Worm (Caenorhabditis elegans) whole organism, L4 larva: ENCODE results near the gene T16H12.3.

Experiments
- D1046.2 ChIP-seq: fragments of 200-800 bp; sonication (Bioruptor generic); IDR thresholded peaks from 2 replicates; pipeline ENCODE4 v1.3.6; 2022; ENCODE audit warnings: missing genetic modification characterization, missing compliant biosample characterization
- F26F4.8 ChIP-seq: fragments of 200-800 bp; sonication (Bioruptor generic); conservative IDR thresholded peaks from 2 replicates; pipeline ENCODE4 v1.3.6; 2022; ENCODE audit warnings: missing genetic modification characterization, missing compliant biosample characterization
- F44E2.7 ChIP-seq: fragments of 200-800 bp; sonication (Bioruptor generic); IDR thresholded peaks from 2 replicates; pipeline ENCODE4 v2.1.2; 2022; ENCODE audit warnings: missing genetic modification characterization, missing compliant biosample characterization
- Y105C5A.15 ChIP-seq: fragments of 200-800 bp; sonication (Bioruptor generic); IDR thresholded peaks from 2 replicates; pipeline ENCODE4 v1.3.6; 2022; ENCODE audit warnings: missing genetic modification characterization, missing compliant biosample characterization
- ZK337.2 ChIP-seq: fragments of 200-800 bp; sonication (Bioruptor generic); IDR thresholded peaks from 2 replicates; pipeline ENCODE4 v1.3.6; 2022; ENCODE audit warnings: missing genetic modification reagents, missing genetic modification characterization, missing compliant biosample characterization
- aha-1 ChIP-seq: fragments of 150-350 bp; peaks from one replicate; lab custom pipeline; 2014; ENCODE audit warnings: missing biosample characterization, missing genetic modification characterization
- aly-2 ChIP-seq: sonication (generic microtip); optimal IDR thresholded peaks from 2 replicates; lab custom pipeline; 2018; ENCODE audit warnings: missing biosample characterization, missing genetic modification characterization
- ama-1 ChIP-seq: fragments of 150-350 bp; optimal IDR thresholded peaks from 2 replicates; lab custom pipeline; 2014; ENCODE audit warnings: inconsistent platforms, mixed read lengths
- arid-1 ChIP-seq: fragments of 200-800 bp; sonication (Bioruptor generic); conservative IDR thresholded peaks from 2 replicates; pipeline ENCODE4 v1.3.6; 2022; ENCODE audit warnings: missing genetic modification reagents, missing genetic modification characterization, missing compliant biosample characterization
- attf-4 ChIP-seq: sonication (generic microtip); optimal IDR thresholded peaks from 3 replicates; lab custom pipeline; 2017; ENCODE audit warnings: missing biosample characterization, missing genetic modification characterization
- ceh-28 ChIP-seq: fragments of 150-350 bp; optimal IDR thresholded peaks from 2 replicates; lab custom pipeline; 2014; ENCODE audit warnings: missing biosample characterization, missing genetic modification reagents, missing genetic modification characterization
- ceh-62 ChIP-seq: sonication (generic microtip); optimal IDR thresholded peaks from 2 replicates; lab custom pipeline; 2017; ENCODE audit warnings: missing biosample characterization, missing genetic modification characterization
- ces-1 ChIP-seq: fragments of 150-350 bp; sonication (generic microtip); optimal IDR thresholded peaks from 4 replicates; lab custom pipeline; 2014; ENCODE audit warnings: missing biosample characterization, missing genetic modification reagents, missing genetic modification characterization
- daf-16 ChIP-seq, 3 experiments: sonication (generic microtip); optimal IDR thresholded peaks; 2 replicates each; lab custom pipeline; 2016 to 2017; ENCODE audit warnings: missing genetic modification characterization in 3 of 3, missing genetic modification reagents in 3 of 3, mild to moderate bottlenecking in 2 of 3, missing compliant biosample characterization in 2 of 3, missing biosample characterization in 1 of 3, moderate library complexity in 1 of 3
- dmd-6 ChIP-seq: fragments of 200-800 bp; sonication (Bioruptor generic); IDR thresholded peaks from 2 replicates; pipeline ENCODE4 v1.3.6; 2022; ENCODE audit warnings: missing genetic modification reagents, missing genetic modification characterization, missing compliant biosample characterization
- dmd-8 ChIP-seq: fragments of 200-800 bp; sonication (Bioruptor generic); IDR thresholded peaks from 2 replicates; pipeline ENCODE4 v1.3.6; 2022; ENCODE audit warnings: missing genetic modification characterization, missing compliant biosample characterization
- dve-1 ChIP-seq: sonication (generic microtip); optimal IDR thresholded peaks from 2 replicates; lab custom pipeline; 2017; ENCODE audit warnings: antibody characterized with exemption, mild to moderate bottlenecking, missing genetic modification characterization, missing compliant biosample characterization; ENCODE audit not compliant: insufficient read depth
- egl-43 ChIP-seq: fragments of 200-800 bp; sonication (Bioruptor generic); IDR thresholded peaks from 2 replicates; pipeline ENCODE4 v1.3.6; 2022; ENCODE audit warnings: missing genetic modification reagents, missing genetic modification characterization, missing compliant biosample characterization
- fos-1 ChIP-seq: fragments of 150-350 bp; optimal IDR thresholded peaks from 2 replicates; lab custom pipeline; 2014; ENCODE audit warnings: missing biosample characterization, missing genetic modification characterization
- hlh-11 ChIP-seq: fragments of 200-800 bp; sonication (Bioruptor generic); optimal IDR thresholded peaks from 2 replicates; lab custom pipeline; 2018; ENCODE audit warnings: mild to moderate bottlenecking, missing genetic modification characterization, missing compliant biosample characterization
- jun-1 ChIP-seq: fragments of 150-350 bp; optimal IDR thresholded peaks from 2 replicates; lab custom pipeline; 2014; ENCODE audit warnings: missing biosample characterization, missing genetic modification reagents, missing genetic modification characterization
- lir-3 ChIP-seq: sonication (generic microtip); optimal IDR thresholded peaks from 2 replicates; lab custom pipeline; 2016; ENCODE audit warnings: mild to moderate bottlenecking, missing genetic modification characterization, missing compliant biosample characterization
- lsy-2 ChIP-seq, 2 experiments: fragments of 150-350 bp in 1 of 2; sonication (generic microtip) in 1 of 2; optimal IDR thresholded peaks; 2 replicates each; lab custom pipeline; 2014 to 2017; ENCODE audit warnings: missing biosample characterization in 2 of 2, missing genetic modification characterization in 2 of 2
- madf-5 ChIP-seq, 2 experiments: fragments of 200-800 bp; sonication (Bioruptor generic); IDR thresholded peaks; 2 replicates each; pipeline ENCODE4 v1.3.6; 2022; ENCODE audit warnings: missing compliant biosample characterization in 2 of 2, missing genetic modification characterization in 2 of 2
- madf-9 ChIP-seq: fragments of 200-800 bp; sonication (Bioruptor generic); conservative IDR thresholded peaks from 2 replicates; pipeline ENCODE4 v1.3.6; 2022; ENCODE audit warnings: missing genetic modification reagents, missing genetic modification characterization, missing compliant biosample characterization
- mep-1 ChIP-seq: fragments of 150-350 bp; sonication (generic microtip); optimal IDR thresholded peaks from 3 replicates; lab custom pipeline; 2014; ENCODE audit warnings: missing biosample characterization, missing genetic modification characterization
- mxl-3 ChIP-seq: fragments of 200-800 bp; sonication (Bioruptor generic); optimal IDR thresholded peaks from 2 replicates; lab custom pipeline; 2018; ENCODE audit warnings: mild to moderate bottlenecking, missing genetic modification characterization, missing compliant biosample characterization
- nhr-102 ChIP-seq: sonication (generic microtip); optimal IDR thresholded peaks from 2 replicates; lab custom pipeline; 2016; ENCODE audit warnings: mild to moderate bottlenecking, missing genetic modification characterization, moderate library complexity, missing compliant biosample characterization
- nhr-25 ChIP-seq: sonication (generic microtip); optimal IDR thresholded peaks from 2 replicates; lab custom pipeline; 2017; ENCODE audit warnings: missing genetic modification characterization, mild to moderate bottlenecking, missing compliant biosample characterization, antibody characterized with exemption, moderate library complexity, borderline replicate concordance; ENCODE audit not compliant: insufficient read depth
- nhr-28 ChIP-seq: fragments of 150-350 bp; optimal IDR thresholded peaks from 2 replicates; lab custom pipeline; 2014; ENCODE audit warnings: missing biosample characterization, missing genetic modification characterization
- nhr-41 ChIP-seq: fragments of 200-800 bp; sonication (Bioruptor generic); IDR thresholded peaks from 2 replicates; pipeline ENCODE4 v1.3.6; 2022; ENCODE audit warnings: missing genetic modification reagents, missing genetic modification characterization, missing compliant biosample characterization
- nhr-42 ChIP-seq: fragments of 200-800 bp; sonication (Bioruptor generic); IDR thresholded peaks from 2 replicates; pipeline ENCODE4 v1.3.6; 2022; ENCODE audit warnings: missing genetic modification characterization, missing compliant biosample characterization
- nhr-48 ChIP-seq: sonication (generic microtip); optimal IDR thresholded peaks from 2 replicates; lab custom pipeline; 2016; ENCODE audit warnings: mild to moderate bottlenecking, missing genetic modification characterization, missing compliant biosample characterization
- nhr-6 ChIP-seq: fragments of 150-350 bp; optimal IDR thresholded peaks from 2 replicates; lab custom pipeline; 2014; ENCODE audit warnings: missing biosample characterization, missing genetic modification characterization
- pha-4 ChIP-seq, 2 experiments: fragments of 150-350 bp in 1 of 2; fragments of 200-800 bp in 1 of 2; sonication (Bioruptor generic) in 1 of 2; IDR thresholded peaks in 1 of 2; optimal IDR thresholded peaks in 1 of 2; 2 replicates each; pipeline versions ENCODE4 v1.3.6 to Lab custom; 2014 to 2022; ENCODE audit warnings: missing genetic modification characterization in 2 of 2, missing genetic modification reagents in 2 of 2, missing biosample characterization in 1 of 2, missing compliant biosample characterization in 1 of 2
- php-3 ChIP-seq: fragments of 200-800 bp; sonication (Bioruptor generic); IDR thresholded peaks from 2 replicates; pipeline ENCODE4 v1.3.6; 2022; ENCODE audit warnings: missing genetic modification reagents, missing genetic modification characterization, missing compliant biosample characterization
- pqm-1 ChIP-seq: sonication (generic microtip); optimal IDR thresholded peaks from 2 replicates; lab custom pipeline; 2017; ENCODE audit warnings: missing biosample characterization, missing genetic modification characterization
- rbr-2 ChIP-seq: sonication (generic microtip); optimal IDR thresholded peaks from 2 replicates; lab custom pipeline; 2016; ENCODE audit warnings: missing genotype, missing genetic modification characterization, missing compliant biosample characterization
- saeg-2 ChIP-seq: fragments of 200-800 bp; sonication (Bioruptor generic); IDR thresholded peaks from 2 replicates; pipeline ENCODE4 v1.3.6; 2022; ENCODE audit warnings: missing genetic modification reagents, missing genetic modification characterization, missing compliant biosample characterization
- sdz-12 ChIP-seq: fragments of 200-800 bp; sonication (Bioruptor generic); optimal IDR thresholded peaks from 2 replicates; lab custom pipeline; 2018; ENCODE audit warnings: mild to moderate bottlenecking, missing genetic modification characterization, missing compliant biosample characterization
- skn-1 ChIP-seq: fragments of 150-350 bp; optimal IDR thresholded peaks from 2 replicates; lab custom pipeline; 2014; ENCODE audit warnings: missing biosample characterization, missing genetic modification characterization
- snpc-1.2 ChIP-seq: fragments of 200-800 bp; sonication (Bioruptor generic); IDR thresholded peaks from 2 replicates; pipeline ENCODE4 v1.3.6; 2022; ENCODE audit warnings: missing genetic modification reagents, missing genetic modification characterization, missing compliant biosample characterization
- snpc-4 ChIP-seq: fragments of 150-350 bp; optimal IDR thresholded peaks from 2 replicates; lab custom pipeline; 2014; ENCODE audit warnings: missing biosample characterization, missing genetic modification characterization
- spr-3 ChIP-seq: fragments of 200-800 bp; sonication (Bioruptor generic); optimal IDR thresholded peaks from 2 replicates; lab custom pipeline; 2018; ENCODE audit warnings: mild to moderate bottlenecking, missing genetic modification characterization, missing compliant biosample characterization
- unc-130 ChIP-seq: sonication (generic microtip); optimal IDR thresholded peaks from 2 replicates; lab custom pipeline; 2016; ENCODE audit warnings: missing genetic modification reagents, missing genetic modification characterization, missing compliant biosample characterization
- zfp-3 ChIP-seq: fragments of 200-800 bp; sonication (Bioruptor generic); conservative IDR thresholded peaks from 2 replicates; pipeline ENCODE4 v1.3.6; 2022; ENCODE audit warnings: missing genetic modification reagents, missing genetic modification characterization, missing compliant biosample characterization
- ztf-7 ChIP-seq: fragments of 150-350 bp; optimal IDR thresholded peaks from 2 replicates; lab custom pipeline; 2014; ENCODE audit warnings: missing biosample characterization, missing genetic modification characterization

Gene T16H12.3

DNA sequence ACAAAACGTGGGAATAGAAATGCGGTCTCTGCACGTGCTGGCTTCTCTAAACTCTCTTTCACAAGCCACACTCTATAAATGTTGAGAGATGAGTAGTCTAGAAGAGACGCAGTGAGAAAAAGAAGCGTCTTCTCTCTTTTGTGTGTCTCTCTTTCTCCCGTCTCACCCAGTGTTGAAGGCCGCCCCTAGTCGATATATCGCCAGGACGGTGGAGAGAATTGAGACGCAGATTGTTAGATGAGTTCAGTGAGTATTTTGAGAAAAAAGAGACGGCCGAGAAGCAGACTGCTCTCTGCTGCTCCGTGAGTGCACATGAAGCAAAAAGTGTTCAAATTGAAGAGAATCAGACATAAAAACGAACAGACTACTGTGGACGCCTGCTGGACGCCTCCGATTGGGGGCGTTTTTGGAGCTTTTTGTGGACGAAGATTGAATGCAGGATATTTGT is 13.5 kb upstream of the T16H12.3 start (continued):
- TF ChIP-seq dmd-6 (GFP tag; lab: Robert Waterston, UW), result peak; percentile 89
- no peak for TF ChIP-seq aly-2 (tag; lab: Kevin White, UChicago)
- no peak for TF ChIP-seq Y105C5A.15 (GFP tag; lab: Robert Waterston, UW)
- TF ChIP-seq php-3 (GFP tag; lab: Robert Waterston, UW), result peak; percentile 79
- TF ChIP-seq nhr-48, result peak; percentile 94
- TF ChIP-seq nhr-28, result peak; percentile 81
- no peak for TF ChIP-seq ama-1 (lab: Kevin White, UChicago)
- peak; percentile 70 to 93 for TF ChIP-seq lsy-2 (tag; optimal IDR thresholded peaks at IDR 0.05; lab: Kevin White, UChicago)
- peak; percentile 98 for TF ChIP-seq aha-1
- TF ChIP-seq madf-5 (GFP tag; IDR thresholded peaks at IDR 0.05; lab: Robert Waterston, UW), result no peak
- peak; percentile 98 for TF ChIP-seq hlh-11 (tag; lab: Kevin White, UChicago)
- TF ChIP-seq F44E2.7 (GFP tag; lab: Robert Waterston, UW), result no peak
- TF ChIP-seq dve-1 (tag; lab: Kevin White, UChicago), result peak; percentile 96
- peak; percentile 74 for TF ChIP-seq ceh-28 (tag; lab: Kevin White, UChicago)
- TF ChIP-seq nhr-41 (GFP tag; lab: Robert Waterston, UW), result no peak
- peak; percentile 10 for TF ChIP-seq ces-1 (GFP tag; lab: Kevin White, UChicago)
- no peak for TF ChIP-seq fos-1 (tag; lab: Kevin White, UChicago)
- no peak for TF ChIP-seq dmd-8 (GFP tag; lab: Robert Waterston, UW)
- no peak for TF ChIP-seq F26F4.8 (GFP tag; lab: Robert Waterston, UW)
- TF ChIP-seq saeg-2 (GFP tag; lab: Robert Waterston, UW), result peak; percentile 50; the same call in 1 of the 2 replicates
- TF ChIP-seq egl-43 (GFP tag; lab: Robert Waterston, UW), result peak; percentile 80
- peak; percentile 91 for TF ChIP-seq mep-1 (tag; lab: Kevin White, UChicago)
- TF ChIP-seq nhr-6 (tag; lab: Kevin White, UChicago), result peak; percentile 92
- peak; percentile 56 to 69 for TF ChIP-seq daf-16 (GFP tag; optimal IDR thresholded peaks at IDR 0.05; lab: Kevin White, UChicago)
- peak; percentile 72 for TF ChIP-seq daf-16 (tag; optimal IDR thresholded peaks at IDR 0.05; lab: Kevin White, UChicago)
- no peak for TF ChIP-seq snpc-4 (tag; lab: Kevin White, UChicago)
- peak; percentile 65 for TF ChIP-seq arid-1
- TF ChIP-seq spr-3 (GFP tag; lab: Kevin White, UChicago), result peak; percentile 22
- no peak for TF ChIP-seq D1046.2
- no peak for TF ChIP-seq attf-4 (tag; lab: Kevin White, UChicago)

DNA sequence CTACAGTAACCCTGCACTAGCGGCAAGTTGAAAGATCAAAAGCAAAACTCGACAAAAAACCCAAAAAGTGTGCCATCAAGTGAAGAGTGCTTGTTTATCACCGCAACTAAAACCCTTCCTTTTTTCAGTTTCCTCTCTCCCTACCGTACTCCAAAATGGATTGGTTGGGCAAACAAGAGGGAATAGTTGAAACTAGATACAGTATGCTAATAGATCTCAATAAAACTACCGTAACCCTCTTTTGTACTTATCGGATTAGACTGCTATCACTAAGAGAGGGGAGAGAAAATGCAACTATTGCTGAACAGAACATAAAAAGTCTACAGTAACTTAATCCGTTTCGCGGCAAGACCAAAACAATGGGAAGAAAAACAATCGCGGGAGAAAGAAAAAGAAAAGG is 12.3 kb upstream of the T16H12.3 start:
- peak in 1 of 2 experiments; percentile 57 for TF ChIP-seq lsy-2 (tag; optimal IDR thresholded peaks at IDR 0.05; lab: Kevin White, UChicago)
- TF ChIP-seq jun-1 (tag; lab: Kevin White, UChicago), result no peak
- TF ChIP-seq snpc-4 (tag; lab: Kevin White, UChicago), result no peak
- TF ChIP-seq ceh-62 (tag; lab: Kevin White, UChicago), result no peak
- TF ChIP-seq nhr-28, result peak; percentile 47
- TF ChIP-seq dve-1 (tag; lab: Kevin White, UChicago), result no peak
- TF ChIP-seq pqm-1, result peak; percentile 8
- TF ChIP-seq mep-1 (tag; lab: Kevin White, UChicago), result no peak
- TF ChIP-seq sdz-12 (GFP tag; lab: Kevin White, UChicago), result no peak
- no peak for TF ChIP-seq rbr-2 (tag; lab: Kevin White, UChicago)
- TF ChIP-seq snpc-1.2 (GFP tag; lab: Robert Waterston, UW), result no peak
- TF ChIP-seq daf-16 (GFP tag; optimal IDR thresholded peaks at IDR 0.05; lab: Kevin White, UChicago), result no peak
- peak; percentile 41 for TF ChIP-seq daf-16 (tag; optimal IDR thresholded peaks at IDR 0.05; lab: Kevin White, UChicago)

DNA sequence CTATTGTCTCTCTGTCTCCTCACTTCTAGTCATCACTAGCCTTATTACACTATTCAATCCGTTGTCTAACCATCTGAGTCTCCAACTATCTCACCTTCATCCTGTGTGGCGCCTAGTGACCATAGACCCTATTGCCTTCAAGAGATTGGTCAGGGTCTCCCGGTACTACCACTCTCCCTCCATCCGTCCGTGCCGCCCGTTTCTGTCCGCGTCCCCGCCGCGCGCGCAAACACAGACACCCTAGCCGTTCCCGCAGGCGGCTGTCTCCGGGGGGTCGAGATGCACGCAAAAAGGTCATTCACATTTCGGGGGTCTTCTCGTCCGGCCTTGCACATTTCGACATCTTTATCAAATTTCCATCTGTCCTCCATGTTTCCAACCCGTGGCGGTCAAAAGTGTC is 11.4 kb upstream of the T16H12.3 start:
- TF ChIP-seq zfp-3 (GFP tag; lab: Robert Waterston, UW), result 0 out of 2 replicates have a peak, but pooled peaks have one; percentile 39
- TF ChIP-seq lir-3 (tag; lab: Kevin White, UChicago), result no peak
- TF ChIP-seq mxl-3 (GFP tag; lab: Kevin White, UChicago), result peak; percentile 68
- TF ChIP-seq pha-4 (GFP tag; IDR thresholded peaks at IDR 0.05; lab: Robert Waterston, UW), result 0 out of 2 replicates have a peak, but pooled peaks have one; percentile 6
- no peak for TF ChIP-seq pha-4 (tag; optimal IDR thresholded peaks at IDR 0.05; lab: Kevin White, UChicago)
- peak; percentile 63 for TF ChIP-seq hlh-11 (tag; lab: Kevin White, UChicago)
- TF ChIP-seq skn-1, result no peak
- no peak for TF ChIP-seq nhr-28
- peak; percentile 38 for TF ChIP-seq nhr-48
- peak; percentile 30 for TF ChIP-seq nhr-25 (tag; lab: Kevin White, UChicago)
- 0 out of 2 replicates have a peak, but pooled peaks have one; percentile 49 for TF ChIP-seq ZK337.2 (GFP tag; lab: Robert Waterston, UW)
- no peak for TF ChIP-seq unc-130 (GFP tag; lab: Kevin White, UChicago)
- no peak for TF ChIP-seq ztf-7 (tag; lab: Kevin White, UChicago)
- no peak for TF ChIP-seq nhr-102
- peak; percentile 83 for TF ChIP-seq madf-9 (GFP tag; lab: Robert Waterston, UW)
- no peak for TF ChIP-seq nhr-42
